Worm (Caenorhabditis elegans): ENCODE results near the gene H20J04.1.

DNA sequence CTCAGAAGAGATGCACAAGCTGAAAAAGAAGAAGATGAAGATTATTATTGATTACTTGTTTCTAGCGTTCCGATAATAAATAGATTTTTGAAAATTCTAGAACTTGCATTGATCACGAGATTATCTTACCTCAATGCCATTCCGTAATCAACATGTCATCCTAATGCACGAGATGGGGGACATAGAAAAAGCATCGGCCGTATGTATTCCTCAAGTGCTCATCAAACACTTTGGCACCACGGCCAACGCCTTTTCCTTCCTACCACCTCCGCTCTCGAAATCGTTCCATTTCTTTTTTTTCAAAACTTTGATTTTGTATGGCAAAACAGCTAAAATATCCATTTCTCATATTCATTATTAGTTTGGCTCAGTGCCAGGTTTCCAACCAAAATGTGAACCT lies 3.4 kb downstream of the H20J04.1 start, which contains the start of gene lat-2:
- no peak for TF ChIP-seq nhr-77 (tag; optimal IDR thresholded peaks at IDR 0.05)
- TF ChIP-seq unc-62 (GFP tag; optimal IDR thresholded peaks at IDR 0.05 in 1 of 2), result peak in 1 of 2 experiments; percentile 67
- TF ChIP-seq unc-62 (tag; optimal IDR thresholded peaks at IDR 0.05), result no peak
- TF ChIP-seq fos-1 (tag; optimal IDR thresholded peaks at IDR 0.05), result no peak
- no peak for TF ChIP-seq T26A8.4 (GFP tag; IDR thresholded peaks at IDR 0.05)
- no peak for TF ChIP-seq ceh-82 (tag; optimal IDR thresholded peaks at IDR 0.05)
- no peak for TF ChIP-seq dpl-1 (GFP tag; optimal IDR thresholded peaks at IDR 0.05)
- no peak for TF ChIP-seq skn-1 (tag; optimal IDR thresholded peaks at IDR 0.05)
- no peak for TF ChIP-seq aha-1 (tag)
